Worm (Caenorhabditis elegans) whole organism, L4 larva: Measurements from ENCODE around the gene sra-13.

Source experiments
- aly-2 ChIP-seq: sonication (generic microtip); optimal IDR thresholded peaks from 2 replicates; lab custom pipeline; 2018; ENCODE audit warnings: missing biosample characterization, missing genetic modification characterization
- dpl-1 ChIP-seq: fragments of 150-350 bp; optimal IDR thresholded peaks from 2 replicates; lab custom pipeline; 2014; ENCODE audit warnings: missing biosample characterization, missing genetic modification reagents, missing genetic modification characterization
- egl-27 ChIP-seq: sonication (generic microtip); optimal IDR thresholded peaks from 3 replicates; lab custom pipeline; 2017; ENCODE audit warnings: missing biosample characterization, missing genetic modification reagents, missing genetic modification characterization
- lsy-2 ChIP-seq, 2 experiments: fragments of 150-350 bp in 1 of 2; sonication (generic microtip) in 1 of 2; optimal IDR thresholded peaks; 2 replicates each; lab custom pipeline; 2014 to 2017; ENCODE audit warnings: missing biosample characterization in 2 of 2, missing genetic modification characterization in 2 of 2
- mdl-1 ChIP-seq, 2 experiments: fragments of 150-350 bp in 1 of 2; sonication (generic microtip) in 1 of 2; optimal IDR thresholded peaks; 2 replicates each; lab custom pipeline; 2014 to 2017; ENCODE audit warnings: missing biosample characterization in 2 of 2, missing genetic modification characterization in 2 of 2
- unc-62 ChIP-seq, 3 experiments: fragments of 150-350 bp in 1 of 3; sonication (generic microtip); optimal IDR thresholded peaks in 2 of 3; peaks in 1 of 3; 1 replicate in 1 of 3; 2 replicates in 2 of 3; lab custom pipeline; 2014 to 2017; ENCODE audit warnings: missing biosample characterization in 3 of 3, missing genetic modification characterization in 3 of 3, missing genetic modification reagents in 3 of 3, missing genotype in 1 of 3
- zfp-2 ChIP-seq: sonication (generic microtip); optimal IDR thresholded peaks from 2 replicates; lab custom pipeline; 2016; ENCODE audit warnings: mild to moderate bottlenecking, missing genetic modification characterization, missing compliant biosample characterization
- zip-11 ChIP-seq: fragments of 200-800 bp; sonication (Bioruptor generic); IDR thresholded peaks from 2 replicates; pipeline ENCODE4 v1.3.6; 2022; ENCODE audit warnings: missing genetic modification characterization, missing compliant biosample characterization
- ztf-7 ChIP-seq: fragments of 150-350 bp; optimal IDR thresholded peaks from 2 replicates; lab custom pipeline; 2014; ENCODE audit warnings: missing biosample characterization, missing genetic modification characterization

- TF ChIP-seq lsy-2 (tag; optimal IDR thresholded peaks at IDR 0.05; lab: Kevin White, UChicago) (no peak), aly-2 (tag; lab: Kevin White, UChicago) (no peak), zfp-2 (no peak), ztf-7 (no peak), egl-27 (tag; lab: Kevin White, UChicago) (no peak), zip-11 (GFP tag; lab: Robert Waterston, UW) (no peak), unc-62 (GFP tag; optimal IDR thresholded peaks at IDR 0.05 in 1 of 2; lab: Kevin White, UChicago) (peak in 1 of 2 experiments; percentile 94), unc-62 (tag; optimal IDR thresholded peaks at IDR 0.05; lab: Kevin White, UChicago) (no peak), mdl-1 (tag; optimal IDR thresholded peaks at IDR 0.05; lab: Kevin White, UChicago) (no peak), dpl-1 (no peak)
These were observed 29.8 kb upstream of the sra-13 start for ce11 chrII:8377722-8378121.
